Worm (Caenorhabditis elegans) whole organism, late embryonic: ENCODE measurements around the gene egl-9.

ENCODE experiments used
- C08G9.2 ChIP-seq: sonication (generic microtip); optimal IDR thresholded peaks from 2 replicates; lab custom pipeline; 2016; ENCODE audit warnings: mild to moderate bottlenecking, missing genetic modification characterization, moderate library complexity, missing compliant biosample characterization
- C38D4.7 ChIP-seq: fragments of 200-800 bp; sonication (Bioruptor generic); optimal IDR thresholded peaks from 2 replicates; lab custom pipeline; 2018; ENCODE audit warnings: mild to moderate bottlenecking, missing genetic modification characterization, moderate library complexity, missing compliant biosample characterization
- F13H6.1 ChIP-seq: sonication (generic microtip); optimal IDR thresholded peaks from 2 replicates; lab custom pipeline; 2016; ENCODE audit warnings: missing genetic modification characterization, missing compliant biosample characterization
- K02D7.2 ChIP-seq: sonication (generic microtip); optimal IDR thresholded peaks from 2 replicates; lab custom pipeline; 2017; ENCODE audit warnings: mild to moderate bottlenecking, missing genetic modification characterization, missing compliant biosample characterization
- K09A11.1 ChIP-seq: sonication (generic microtip); optimal IDR thresholded peaks from 2 replicates; lab custom pipeline; 2017; ENCODE audit warnings: antibody characterized with exemption, mild to moderate bottlenecking, missing genetic modification characterization, missing compliant biosample characterization; ENCODE audit not compliant: insufficient read depth
- T23F11.4 ChIP-seq: fragments of 200-800 bp; sonication (Bioruptor generic); optimal IDR thresholded peaks from 2 replicates; lab custom pipeline; 2018; ENCODE audit warnings: mild to moderate bottlenecking, missing genetic modification characterization, missing compliant biosample characterization
- ama-1 ChIP-seq: fragments of 150-350 bp; optimal IDR thresholded peaks from 2 replicates; lab custom pipeline; 2014
- ceh-18 ChIP-seq: sonication (generic microtip); optimal IDR thresholded peaks from 2 replicates; lab custom pipeline; 2016; ENCODE audit warnings: missing genetic modification characterization, missing compliant biosample characterization
- ceh-19 ChIP-seq: fragments of 200-800 bp; sonication (Bioruptor generic); optimal IDR thresholded peaks from 2 replicates; lab custom pipeline; 2018; ENCODE audit warnings: mild to moderate bottlenecking, missing genetic modification characterization, missing compliant biosample characterization
- ceh-22 ChIP-seq: sonication (generic microtip); optimal IDR thresholded peaks from 2 replicates; lab custom pipeline; 2017; ENCODE audit warnings: missing biosample characterization, missing genetic modification characterization
- ceh-31 ChIP-seq: sonication (generic microtip); optimal IDR thresholded peaks from 2 replicates; lab custom pipeline; 2016; ENCODE audit warnings: missing genetic modification characterization, missing compliant biosample characterization
- ceh-34 ChIP-seq: sonication (generic microtip); optimal IDR thresholded peaks from 2 replicates; lab custom pipeline; 2016; ENCODE audit warnings: mild to moderate bottlenecking, missing genetic modification characterization, missing compliant biosample characterization
- dmd-4 ChIP-seq: sonication (generic microtip); optimal IDR thresholded peaks from 2 replicates; lab custom pipeline; 2016; ENCODE audit warnings: borderline replicate concordance, missing genetic modification characterization, missing compliant biosample characterization
- elt-2 ChIP-seq: sonication (generic microtip); optimal IDR thresholded peaks from 2 replicates; lab custom pipeline; 2016; ENCODE audit warnings: missing genetic modification reagents, missing genetic modification characterization, missing compliant biosample characterization
- elt-4 ChIP-seq: sonication (generic microtip); optimal IDR thresholded peaks from 2 replicates; lab custom pipeline; 2016; ENCODE audit warnings: missing genetic modification characterization, missing compliant biosample characterization
- hlh-30 ChIP-seq: sonication (generic microtip); optimal IDR thresholded peaks from 2 replicates; lab custom pipeline; 2017; ENCODE audit warnings: antibody characterized with exemption, missing genetic modification characterization, missing compliant biosample characterization; ENCODE audit not compliant: insufficient read depth
- hlh-8 ChIP-seq: sonication (generic microtip); optimal IDR thresholded peaks from 2 replicates; lab custom pipeline; 2016; ENCODE audit warnings: missing genotype, missing genetic modification characterization, missing compliant biosample characterization
- lim-6 ChIP-seq: sonication (generic microtip); optimal IDR thresholded peaks from 2 replicates; lab custom pipeline; 2016; ENCODE audit warnings: missing genetic modification characterization, missing compliant biosample characterization
- lin-11 ChIP-seq: fragments of 200-800 bp; sonication (Bioruptor generic); optimal IDR thresholded peaks from 2 replicates; lab custom pipeline; 2018; ENCODE audit warnings: mild to moderate bottlenecking, missing genetic modification characterization, missing compliant biosample characterization
- madf-2 ChIP-seq: sonication (generic microtip); optimal IDR thresholded peaks from 2 replicates; lab custom pipeline; 2017; ENCODE audit warnings: missing genetic modification characterization, missing compliant biosample characterization
- nfya-1 ChIP-seq: sonication (generic microtip); optimal IDR thresholded peaks from 2 replicates; lab custom pipeline; 2017; ENCODE audit warnings: missing genetic modification characterization, mild to moderate bottlenecking, missing compliant biosample characterization, antibody characterized with exemption, moderate library complexity
- nhr-232 ChIP-seq: sonication (generic microtip); optimal IDR thresholded peaks from 2 replicates; lab custom pipeline; 2016; ENCODE audit warnings: missing genetic modification characterization, missing compliant biosample characterization
- npax-4 ChIP-seq: sonication (generic microtip); optimal IDR thresholded peaks from 2 replicates; lab custom pipeline; 2016; ENCODE audit warnings: missing genetic modification characterization, missing compliant biosample characterization
- odd-2 ChIP-seq: sonication (generic microtip); optimal IDR thresholded peaks from 2 replicates; lab custom pipeline; 2017; ENCODE audit warnings: antibody characterized with exemption, mild to moderate bottlenecking, missing genetic modification characterization, missing compliant biosample characterization
- pag-3 ChIP-seq: sonication (generic microtip); optimal IDR thresholded peaks from 2 replicates; lab custom pipeline; 2016; ENCODE audit warnings: missing compliant biosample characterization, missing genetic modification characterization, borderline replicate concordance
- pax-1 ChIP-seq: fragments of 150-350 bp; optimal IDR thresholded peaks from 2 replicates; lab custom pipeline; 2014; ENCODE audit warnings: missing biosample characterization, missing genetic modification characterization
- pha-2 ChIP-seq: sonication (generic microtip); optimal IDR thresholded peaks from 2 replicates; lab custom pipeline; 2017; ENCODE audit warnings: mild to moderate bottlenecking, missing genetic modification characterization, missing compliant biosample characterization
- pha-4 ChIP-seq: fragments of 150-350 bp; optimal IDR thresholded peaks from 2 replicates; lab custom pipeline; 2018; ENCODE audit warnings: missing biosample characterization, missing genetic modification reagents, missing genetic modification characterization
- pqm-1 ChIP-seq: sonication (generic microtip); optimal IDR thresholded peaks from 2 replicates; lab custom pipeline; 2016; ENCODE audit warnings: missing genetic modification characterization, missing compliant biosample characterization
- pros-1 ChIP-seq: fragments of 150-350 bp; optimal IDR thresholded peaks from 2 replicates; lab custom pipeline; 2014; ENCODE audit warnings: missing biosample characterization, missing genetic modification reagents, missing genetic modification characterization
- ref-2 ChIP-seq: sonication (generic microtip); optimal IDR thresholded peaks from 2 replicates; lab custom pipeline; 2016; ENCODE audit warnings: missing genetic modification characterization, missing compliant biosample characterization
- rnt-1 ChIP-seq: sonication (generic microtip); optimal IDR thresholded peaks from 2 replicates; lab custom pipeline; 2016; ENCODE audit warnings: missing genetic modification characterization, missing compliant biosample characterization
- sdc-2 ChIP-seq: sonication (generic microtip); optimal IDR thresholded peaks from 2 replicates; lab custom pipeline; 2016; ENCODE audit warnings: missing genotype, missing genetic modification characterization, missing compliant biosample characterization
- sox-4 ChIP-seq: sonication (generic microtip); optimal IDR thresholded peaks from 2 replicates; lab custom pipeline; 2017; ENCODE audit warnings: mild to moderate bottlenecking, missing genetic modification characterization, inconsistent platforms, missing compliant biosample characterization
- tbx-2 ChIP-seq: sonication (generic microtip); optimal IDR thresholded peaks from 2 replicates; lab custom pipeline; 2016; ENCODE audit warnings: missing genetic modification characterization, missing compliant biosample characterization
- unc-3 ChIP-seq, 2 experiments: fragments of 200-800 bp in 1 of 2; sonication (Bioruptor generic) in 1 of 2; sonication (generic microtip) in 1 of 2; conservative IDR thresholded peaks in 1 of 2; optimal IDR thresholded peaks in 1 of 2; 2 replicates each; pipeline versions ENCODE4 v1.3.6 to Lab custom; 2016 to 2022; ENCODE audit warnings: missing compliant biosample characterization in 2 of 2, missing genetic modification characterization in 2 of 2, missing genetic modification reagents in 1 of 2
- unc-42 ChIP-seq: sonication (generic microtip); optimal IDR thresholded peaks from 2 replicates; lab custom pipeline; 2016; ENCODE audit warnings: missing genotype, missing genetic modification characterization, missing compliant biosample characterization
- zip-5 ChIP-seq: sonication (generic microtip); optimal IDR thresholded peaks from 2 replicates; lab custom pipeline; 2016; ENCODE audit warnings: missing genetic modification characterization, missing compliant biosample characterization

egl-9 gene

ce11 chrV:10467104-10467503 is 1.2 kb upstream of the egl-9 start:
- TF ChIP-seq ceh-22 (tag; lab: Kevin White, UChicago) = no peak
- TF ChIP-seq odd-2 (tag; lab: Kevin White, UChicago) = no peak
- TF ChIP-seq ceh-18 (tag; lab: Kevin White, UChicago) = no peak
- TF ChIP-seq rnt-1 (tag; lab: Kevin White, UChicago) = no peak
- TF ChIP-seq lim-6 (tag; lab: Kevin White, UChicago) = no peak
- TF ChIP-seq elt-4 (tag; lab: Kevin White, UChicago) = no peak
- TF ChIP-seq F13H6.1 (tag; lab: Kevin White, UChicago) = no peak
- TF ChIP-seq pros-1 (tag; lab: Kevin White, UChicago) = no peak
- no peak for TF ChIP-seq unc-42 (tag; lab: Kevin White, UChicago)
- no peak for TF ChIP-seq ama-1 (lab: Kevin White, UChicago)
- TF ChIP-seq hlh-30 (tag; lab: Kevin White, UChicago) = no peak
- TF ChIP-seq sdc-2 (tag; lab: Kevin White, UChicago) = no peak

DNA sequence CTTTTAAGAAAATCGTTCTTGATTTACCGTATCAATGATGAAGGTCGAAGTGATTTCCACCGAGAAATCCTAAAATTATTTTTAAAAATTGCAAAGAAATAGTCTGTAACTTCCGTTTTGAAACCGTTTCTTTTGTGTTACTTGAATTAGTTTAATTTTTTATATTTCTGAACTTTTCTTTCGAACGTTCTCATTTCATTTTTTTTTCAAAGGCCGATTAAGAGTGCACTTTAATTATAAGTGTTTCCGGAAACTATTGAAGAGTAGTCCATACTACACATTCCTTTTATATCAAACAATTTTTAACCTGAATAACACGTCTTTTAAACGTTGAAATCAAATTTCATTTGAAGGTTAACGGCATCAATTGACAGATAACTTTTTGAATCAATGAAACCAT is 658 bp upstream of the egl-9 start:
- TF ChIP-seq hlh-8 (tag; lab: Kevin White, UChicago) (no peak), C08G9.2 (tag; lab: Kevin White, UChicago) (no peak), ref-2 (no peak), nhr-232 (tag; lab: Kevin White, UChicago) (no peak), K02D7.2 (tag; lab: Kevin White, UChicago) (no peak), odd-2 (tag; lab: Kevin White, UChicago) (no peak), sox-4 (tag; lab: Kevin White, UChicago) (no peak), pax-1 (tag; lab: Kevin White, UChicago) (no peak), K09A11.1 (tag; lab: Kevin White, UChicago) (no peak)

- no peak for TF ChIP-seq T23F11.4 (GFP tag; lab: Kevin White, UChicago)
- TF ChIP-seq ceh-31 = no peak
- no peak for TF ChIP-seq npax-4 (tag; lab: Kevin White, UChicago)
- no peak for TF ChIP-seq nfya-1 (tag; lab: Kevin White, UChicago)
- TF ChIP-seq ceh-18 (tag; lab: Kevin White, UChicago) = no peak
- no peak for TF ChIP-seq C38D4.7
- TF ChIP-seq ceh-19 (GFP tag; lab: Kevin White, UChicago) = no peak
- no peak for TF ChIP-seq unc-42 (tag; lab: Kevin White, UChicago)
- no peak for TF ChIP-seq elt-2 (tag; lab: Kevin White, UChicago)
- no peak for TF ChIP-seq dmd-4 (tag; lab: Kevin White, UChicago)
- no peak for TF ChIP-seq tbx-2
- TF ChIP-seq pros-1 (tag; lab: Kevin White, UChicago) = no peak
- TF ChIP-seq zip-5 (tag; lab: Kevin White, UChicago) = no peak
Observed at ce11 chrV:10468709-10469108, 392 bp downstream of the egl-9 start.

DNA sequence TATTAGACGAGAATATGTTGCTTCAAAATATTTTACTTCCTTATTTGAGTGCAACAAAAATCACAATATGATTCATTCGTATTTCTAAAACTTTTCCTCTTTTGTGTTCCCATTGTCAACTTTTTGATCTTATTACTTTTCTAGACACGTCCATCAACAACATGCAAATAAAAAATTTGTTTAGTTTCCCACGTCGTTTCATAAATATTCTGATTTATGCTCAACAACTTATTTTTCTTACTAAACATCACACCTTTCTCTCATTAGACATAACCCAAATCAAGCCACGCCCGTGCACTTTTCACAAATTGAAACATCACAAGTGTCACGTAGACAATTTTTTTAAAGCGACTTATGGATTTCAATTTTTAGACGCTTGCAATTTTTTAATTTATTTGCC is 1.5 kb downstream of the egl-9 start:
- TF ChIP-seq pha-2 (tag; lab: Kevin White, UChicago) (no peak), unc-3 (GFP tag; conservative IDR thresholded peaks at IDR 0.05; lab: Robert Waterston, UW) (no peak), unc-3 (tag; optimal IDR thresholded peaks at IDR 0.05; lab: Kevin White, UChicago) (no peak), T23F11.4 (GFP tag; lab: Kevin White, UChicago) (no peak), C08G9.2 (tag; lab: Kevin White, UChicago) (no peak), pag-3 (tag; lab: Kevin White, UChicago) (no peak), pax-1 (tag; lab: Kevin White, UChicago) (no peak), ceh-34 (tag; lab: Kevin White, UChicago) (no peak), hlh-8 (tag; lab: Kevin White, UChicago) (no peak), pqm-1 (tag; lab: Kevin White, UChicago) (no peak), lin-11 (tag; lab: Kevin White, UChicago) (no peak), pha-4 (tag; lab: Kevin White, UChicago) (no peak), pros-1 (tag; lab: Kevin White, UChicago) (no peak), F13H6.1 (tag; lab: Kevin White, UChicago) (no peak), madf-2 (tag; lab: Kevin White, UChicago) (no peak)
